Worm (Caenorhabditis elegans): Measurements from ENCODE around the gene Y38H6C.23.

The Y38H6C.23 gene

DNA sequence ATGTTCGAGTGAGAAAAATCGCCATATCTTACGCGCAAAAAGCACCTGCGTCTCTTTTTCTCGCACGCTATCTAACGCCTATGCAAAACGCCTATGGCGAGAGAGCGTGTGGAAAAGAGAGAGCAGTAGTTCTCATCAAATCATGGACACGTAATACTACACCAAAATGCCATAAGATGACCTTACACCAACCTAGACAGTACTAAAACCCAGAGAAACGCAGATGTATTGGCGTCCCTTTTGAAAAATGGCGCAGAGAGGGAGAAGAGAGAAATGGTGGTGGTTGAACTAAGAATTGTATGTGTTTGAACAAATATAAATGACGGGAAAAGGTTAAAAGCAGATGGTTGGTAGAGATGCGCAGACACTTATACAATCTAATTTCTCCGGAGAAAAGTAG, 17.1 kb downstream of the Y38H6C.23 start, which contains the start of gene Y38H6C.16:
Gene Y38H6C.16 (minus strand): TSS at position 293 of the 400 bp plus-strand sequence.
- TF ChIP-seq egl-27 (tag; optimal IDR thresholded peaks at IDR 0.05), result no peak
- peak in 1 of 2 experiments; percentile 19 for TF ChIP-seq lsy-2 (tag; optimal IDR thresholded peaks at IDR 0.05)
- peak; percentile 13 for TF ChIP-seq nhr-47 (tag; optimal IDR thresholded peaks at IDR 0.05)
- TF ChIP-seq F16B12.6 (tag; optimal IDR thresholded peaks at IDR 0.05), result peak; percentile 16
- TF ChIP-seq rnt-1 (tag; optimal IDR thresholded peaks at IDR 0.05), result no peak
- peak; percentile 73 for TF ChIP-seq nhr-85 (tag)
- TF ChIP-seq dpl-1 (GFP tag; optimal IDR thresholded peaks at IDR 0.05), result peak in 1 of 3 experiments; percentile 25
- no peak for TF ChIP-seq ztf-11 (tag; optimal IDR thresholded peaks at IDR 0.05)
- TF ChIP-seq xbp-1 (tag; optimal IDR thresholded peaks at IDR 0.05), result peak; percentile 14
- no peak for TF ChIP-seq unc-86 (tag; optimal IDR thresholded peaks at IDR 0.05)
- TF ChIP-seq nhr-19 (GFP tag; conservative IDR thresholded peaks at IDR 0.05), result no peak
- TF ChIP-seq ama-1 (optimal IDR thresholded peaks at IDR 0.05), result no peak
- TF ChIP-seq lin-15B (tag; optimal IDR thresholded peaks at IDR 0.05), result no peak
- peak in 1 of 2 experiments; percentile 20 for TF ChIP-seq lin-35 (GFP tag; optimal IDR thresholded peaks at IDR 0.05)
- TF ChIP-seq blmp-1 (tag; optimal IDR thresholded peaks at IDR 0.05), result peak; percentile 67
- TF ChIP-seq efl-1 (optimal IDR thresholded peaks at IDR 0.05), result peak; percentile 12 to 19
- peak in 1 of 2 experiments; percentile 83 for TF ChIP-seq efl-1 (GFP tag; optimal IDR thresholded peaks at IDR 0.05 in 1 of 2)
- peak; percentile 21 for TF ChIP-seq snu-23 (GFP tag; optimal IDR thresholded peaks at IDR 0.05)
- TF ChIP-seq mep-1 (tag; optimal IDR thresholded peaks at IDR 0.05), result peak; percentile 25

DNA sequence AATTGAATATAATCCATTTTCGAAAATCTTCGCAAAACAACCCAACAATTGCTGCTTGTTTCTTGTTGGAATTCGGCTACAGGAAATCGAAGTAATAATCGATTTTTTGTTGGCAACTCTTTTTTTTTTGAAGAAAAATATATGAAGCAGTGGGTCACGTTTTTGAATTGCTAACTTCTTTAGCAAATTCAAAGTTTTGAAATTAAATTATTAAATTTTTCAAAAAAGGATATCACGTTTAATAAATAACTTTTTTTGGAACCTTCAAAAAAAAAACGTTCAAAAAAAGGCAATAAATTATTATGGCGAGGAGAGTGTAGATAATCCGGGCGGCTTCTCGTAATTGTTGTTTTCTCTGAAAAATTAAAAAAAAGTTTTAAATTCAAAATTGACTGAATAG, 20.0 kb downstream of the Y38H6C.23 start, which contains the start of gene Y38H6C.15:
Gene Y38H6C.15 (minus strand): TSS at position 101 of the 400 bp plus-strand sequence.
- TF ChIP-seq vab-15 (tag; optimal IDR thresholded peaks at IDR 0.05), result no peak
- no peak for TF ChIP-seq tlp-1 (tag; optimal IDR thresholded peaks at IDR 0.05)
- TF ChIP-seq ztf-11 (tag; optimal IDR thresholded peaks at IDR 0.05), result no peak
- no peak for TF ChIP-seq lin-35 (GFP tag; optimal IDR thresholded peaks at IDR 0.05)
- no peak for TF ChIP-seq fos-1 (tag; optimal IDR thresholded peaks at IDR 0.05)
- TF ChIP-seq efl-3 (GFP tag; optimal IDR thresholded peaks at IDR 0.05), result no peak

DNA sequence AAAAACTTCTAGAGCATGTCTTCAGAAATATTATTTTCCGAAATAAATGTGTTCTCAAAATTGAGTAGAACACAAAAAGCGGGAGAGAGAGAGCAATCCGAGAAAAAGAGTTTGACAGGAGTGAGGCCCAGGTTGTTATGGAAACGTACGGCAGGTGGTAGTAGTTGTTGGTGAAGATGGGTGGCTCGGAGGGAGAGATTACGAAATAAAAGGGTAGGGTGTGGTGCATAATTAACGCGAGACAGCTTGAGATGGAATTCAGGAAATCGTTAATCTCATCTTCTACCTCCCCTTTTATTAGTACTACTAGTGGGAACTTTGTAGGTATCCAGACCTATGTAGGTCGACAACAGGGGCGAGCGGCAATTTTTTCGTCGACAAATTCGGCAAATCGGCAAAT, 22.1 kb downstream of the Y38H6C.23 start, which contains the start of gene famh-161:
Gene famh-161 (minus strand): TSS at position 101 of the 400 bp plus-strand sequence.
- no peak for TF ChIP-seq lin-14 (GFP tag; optimal IDR thresholded peaks at IDR 0.05)
- TF ChIP-seq snu-23 (GFP tag; optimal IDR thresholded peaks at IDR 0.05), result no peak
- peak; percentile 12 for TF ChIP-seq fkh-8 (tag; optimal IDR thresholded peaks at IDR 0.05)

DNA sequence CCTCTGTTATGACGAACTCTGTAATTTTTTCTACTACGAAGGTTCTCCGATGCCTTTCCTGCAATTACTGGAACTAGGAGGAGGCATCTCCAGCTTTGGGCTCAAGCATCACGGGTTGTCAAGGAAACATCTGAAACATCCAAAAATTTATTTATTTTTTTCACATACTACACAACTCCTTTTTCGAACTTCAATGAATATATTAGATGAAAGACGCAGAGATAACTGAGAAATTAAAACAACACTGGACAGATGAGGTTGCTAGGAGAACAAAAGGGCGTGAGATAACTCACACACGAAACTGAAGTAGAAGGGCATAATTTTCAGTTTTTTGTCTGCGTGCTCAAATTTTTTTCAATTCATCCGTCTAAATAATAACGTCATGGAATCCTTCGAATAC, 28.7 kb downstream of the Y38H6C.23 start, which contains the start of gene Y38H6C.13:
Gene Y38H6C.13 (plus strand): TSS at position 301 of the 400 bp plus-strand sequence.
- no peak for TF ChIP-seq C04F5.9 (tag; optimal IDR thresholded peaks at IDR 0.05)
- no peak for TF ChIP-seq hpl-2 (GFP tag; optimal IDR thresholded peaks at IDR 0.05)
- peak; percentile 3 for TF ChIP-seq fkh-8 (tag; optimal IDR thresholded peaks at IDR 0.05)

DNA sequence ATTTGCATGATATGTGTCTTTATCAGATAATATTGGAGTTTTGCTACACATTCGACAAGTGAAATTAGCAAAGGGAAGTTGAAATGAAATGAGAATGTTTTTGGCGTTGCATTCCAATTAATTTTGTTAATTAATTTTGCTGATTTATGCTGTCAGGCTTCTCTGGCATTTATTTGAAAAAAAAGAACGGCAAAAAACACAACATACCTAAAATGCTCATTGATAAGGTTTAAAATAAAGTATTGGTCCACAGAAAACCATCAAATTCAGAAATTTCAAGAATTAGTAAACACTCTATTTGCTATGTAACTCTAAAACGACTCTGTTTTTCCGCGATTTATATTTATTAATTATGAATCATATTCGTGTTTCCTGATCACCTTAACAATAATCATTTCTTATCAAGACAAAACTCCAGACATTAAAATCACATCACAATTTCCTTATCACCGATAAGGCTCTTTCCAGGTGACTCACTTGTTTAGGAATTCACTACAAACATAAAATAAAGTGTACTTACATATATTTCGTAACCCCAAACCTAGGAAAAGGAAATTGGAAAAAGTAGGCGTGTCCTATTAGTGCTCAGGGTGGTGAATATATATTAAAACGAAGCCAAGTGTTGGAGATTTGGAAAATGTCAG, 30.2 kb downstream of the Y38H6C.23 start, which contains the start of the genes srh-166 and Y38H6C.24:
Gene srh-166 (minus strand): TSS at position 51 of the 644 bp plus-strand sequence.
Gene Y38H6C.24 (plus strand): TSS at position 620 of the 644 bp plus-strand sequence.
- TF ChIP-seq blmp-1 (tag; optimal IDR thresholded peaks at IDR 0.05) (no peak), mab-9 (GFP tag; IDR thresholded peaks at IDR 0.05) (no peak), elt-2 (tag; optimal IDR thresholded peaks at IDR 0.05) (peak; percentile 77), nhr-20 (tag; optimal IDR thresholded peaks at IDR 0.05) (peak; percentile 23), pqm-1 (tag; optimal IDR thresholded peaks at IDR 0.05) (peak; percentile 86)

DNA sequence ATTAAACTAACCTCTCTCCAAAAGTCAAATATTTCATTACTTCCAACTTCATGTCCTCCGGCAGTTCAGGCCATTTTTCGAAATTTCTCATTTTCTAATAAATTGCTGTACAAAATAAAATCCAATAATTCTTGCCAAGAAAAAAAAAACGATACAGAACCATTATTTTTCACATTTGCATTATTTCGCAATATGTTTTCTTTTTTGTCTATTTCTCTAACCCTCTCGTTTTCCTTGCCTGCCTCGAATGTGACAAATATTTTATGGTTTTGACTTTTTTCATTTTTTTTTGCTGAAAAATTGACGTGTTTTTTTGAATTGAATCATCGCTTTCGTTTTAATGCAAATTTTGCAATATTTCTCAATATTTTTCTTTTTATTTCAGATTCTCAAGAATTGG, 33.9 kb downstream of the Y38H6C.23 start, which contains the start of the genes Y38H6C.9 and fbxa-150:
Gene Y38H6C.9 (minus strand): TSS at position 52 of the 400 bp plus-strand sequence.
Gene fbxa-150 (plus strand): TSS at position 380 of the 400 bp plus-strand sequence.
- TF ChIP-seq ces-1 (GFP tag; optimal IDR thresholded peaks at IDR 0.05) (no peak), nhr-237 (tag; optimal IDR thresholded peaks at IDR 0.05) (no peak), ztf-4 (tag; optimal IDR thresholded peaks at IDR 0.05) (no peak), mab-9 (GFP tag; IDR thresholded peaks at IDR 0.05) (no peak), mef-2 (tag; optimal IDR thresholded peaks at IDR 0.05) (no peak), nhr-20 (tag; optimal IDR thresholded peaks at IDR 0.05) (no peak), nhr-47 (tag; optimal IDR thresholded peaks at IDR 0.05) (no peak), ets-5 (GFP tag; IDR thresholded peaks at IDR 0.05) (no peak), mep-1 (tag; optimal IDR thresholded peaks at IDR 0.05) (peak; percentile 45), C34B4.2 (tag; optimal IDR thresholded peaks at IDR 0.05) (no peak), alr-1 (tag; optimal IDR thresholded peaks at IDR 0.05; ENCODE audit: borderline replicate concordance) (no peak), lir-3 (tag; optimal IDR thresholded peaks at IDR 0.05; ENCODE audit: poor library complexity) (no peak), fkh-10 (GFP tag; optimal IDR thresholded peaks at IDR 0.05) (no peak), efl-1 (optimal IDR thresholded peaks at IDR 0.05) (peak; percentile 1 to 25), efl-1 (GFP tag; optimal IDR thresholded peaks at IDR 0.05 in 1 of 2) (peak in 1 of 2 experiments; percentile 8), skn-1 (tag; optimal IDR thresholded peaks at IDR 0.05) (peak; percentile 8), hpl-2 (GFP tag; optimal IDR thresholded peaks at IDR 0.05) (no peak), nhr-84 (tag; optimal IDR thresholded peaks at IDR 0.05) (no peak)

Data from whole organism, L1 larva.